Worm (Caenorhabditis elegans): Measurements from ENCODE around the gene efn-2.

efn-2 gene

DNA sequence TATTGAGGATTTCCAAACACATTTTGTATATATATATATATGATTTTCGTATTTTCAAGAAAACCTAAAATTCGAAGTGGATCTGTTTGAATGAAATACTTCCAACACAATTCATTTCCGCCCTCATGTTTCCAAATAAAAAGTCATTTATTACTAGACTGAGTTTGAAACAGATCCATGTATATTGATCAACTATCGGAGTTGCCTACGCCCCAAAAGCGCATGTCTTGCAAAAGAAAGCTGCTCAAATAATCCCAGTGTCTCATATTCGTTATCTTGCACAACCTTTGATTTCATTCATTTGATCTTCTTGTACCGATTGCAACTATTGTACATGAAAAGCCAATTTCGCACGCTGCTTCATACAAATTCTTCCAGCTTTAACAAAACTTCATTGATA lies 26.5 kb downstream of the efn-2 start, which contains the start of gene R09H10.2:
TSS of gene R09H10.2 (plus strand) at position 301 of the 400 bp plus-strand sequence.
- no peak for TF ChIP-seq zag-1 (tag; optimal IDR thresholded peaks at IDR 0.05)
- no peak for TF ChIP-seq lin-35 (GFP tag; optimal IDR thresholded peaks at IDR 0.05)

DNA sequence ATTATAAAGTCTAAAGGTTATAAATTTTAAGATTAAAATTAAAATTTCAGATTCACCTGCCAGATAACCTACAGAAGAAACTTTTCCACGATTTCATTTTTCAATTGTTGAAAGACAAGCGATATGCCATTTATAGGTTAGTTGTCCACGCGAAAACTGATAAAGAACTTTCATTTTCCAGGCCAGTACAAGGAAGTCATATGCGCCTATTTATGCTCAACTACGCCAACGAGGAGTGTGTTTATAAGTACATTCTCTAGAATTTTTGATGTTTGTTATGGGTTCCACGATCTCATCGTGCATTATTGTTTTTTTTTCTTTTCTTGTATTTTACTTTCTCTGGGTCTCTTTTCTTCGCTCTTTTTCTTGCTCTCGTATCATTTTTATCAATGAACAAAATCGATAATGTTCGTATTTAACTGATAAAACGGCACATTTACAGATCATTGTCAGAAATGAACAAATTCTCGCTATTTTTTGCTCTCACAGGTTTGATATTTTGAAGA lies 30.5 kb downstream of the efn-2 start, which contains the start of gene R09H10.3:
TSS of gene R09H10.3 (plus strand) at position 456 of the 506 bp plus-strand sequence.
- no peak for TF ChIP-seq ces-1 (GFP tag; optimal IDR thresholded peaks at IDR 0.05)
- TF ChIP-seq lin-39 (tag; optimal IDR thresholded peaks at IDR 0.05), result no peak
- no peak for TF ChIP-seq efl-1 (optimal IDR thresholded peaks at IDR 0.05)
- peak in 1 of 2 experiments; percentile 17 for TF ChIP-seq efl-1 (GFP tag; optimal IDR thresholded peaks at IDR 0.05 in 1 of 2)
- TF ChIP-seq ztf-4 (tag; optimal IDR thresholded peaks at IDR 0.05), result no peak
- TF ChIP-seq sptf-1 (tag; optimal IDR thresholded peaks at IDR 0.05), result no peak
- TF ChIP-seq elt-2 (tag; optimal IDR thresholded peaks at IDR 0.05), result peak; percentile 52
- no peak for TF ChIP-seq egl-27 (tag; optimal IDR thresholded peaks at IDR 0.05)

DNA sequence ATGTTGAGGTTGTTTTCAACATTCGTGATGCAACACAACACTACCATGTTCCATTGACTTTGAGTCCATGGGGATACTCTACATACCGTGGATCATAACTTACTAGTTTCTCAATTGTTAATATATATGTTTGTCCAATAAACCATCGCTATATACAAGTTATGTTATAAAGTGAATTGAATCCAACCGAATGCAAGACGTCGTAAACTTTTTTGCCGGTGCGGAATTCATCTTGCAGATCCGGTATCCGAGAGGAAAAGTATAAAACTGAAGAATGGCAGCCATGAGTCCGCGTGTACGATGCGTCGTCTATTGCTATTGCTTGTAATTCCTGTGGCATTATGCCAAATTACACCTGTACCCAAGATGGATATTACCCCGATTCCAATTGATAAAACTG lies 32.1 kb downstream of the efn-2 start, which contains the start of gene R09H10.6:
TSS of gene R09H10.6 (plus strand) at position 301 of the 400 bp plus-strand sequence.
- TF ChIP-seq aly-2 (tag; optimal IDR thresholded peaks at IDR 0.05) (no peak), ceh-90 (tag; optimal IDR thresholded peaks at IDR 0.05) (no peak), C04F5.9 (tag; optimal IDR thresholded peaks at IDR 0.05) (no peak), dsc-1 (tag; optimal IDR thresholded peaks at IDR 0.05) (no peak), C16A3.4 (tag; optimal IDR thresholded peaks at IDR 0.05) (no peak), pqm-1 (tag; optimal IDR thresholded peaks at IDR 0.05) (no peak), snpc-4 (tag; optimal IDR thresholded peaks at IDR 0.05) (no peak), nhr-28 (tag; optimal IDR thresholded peaks at IDR 0.05) (no peak), unc-86 (tag; optimal IDR thresholded peaks at IDR 0.05) (no peak)

DNA sequence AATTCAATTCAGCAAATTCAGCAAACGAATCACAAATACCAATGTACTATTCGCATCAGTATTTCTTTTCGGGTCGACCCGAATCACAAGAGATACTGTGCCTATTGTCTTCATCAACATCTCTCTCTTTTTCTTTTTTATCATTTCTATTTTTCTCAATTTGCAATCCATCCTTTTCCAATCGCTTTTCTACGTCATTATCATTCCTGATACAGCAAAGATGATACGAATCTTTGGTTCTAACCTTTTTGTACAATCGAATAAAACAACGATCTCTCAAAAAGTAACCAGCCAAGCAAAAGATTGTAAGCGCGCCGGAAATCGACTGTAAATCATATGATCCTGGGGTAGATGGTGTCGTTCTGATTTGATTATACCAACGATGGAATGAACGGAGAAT lies 33.8 kb downstream of the efn-2 start:
- TF ChIP-seq pqm-1 (tag; optimal IDR thresholded peaks at IDR 0.05) (no peak), tlp-1 (tag; optimal IDR thresholded peaks at IDR 0.05) (no peak), egl-13 (tag; optimal IDR thresholded peaks at IDR 0.05) (no peak), C04F5.9 (tag; optimal IDR thresholded peaks at IDR 0.05) (no peak), lin-14 (GFP tag; optimal IDR thresholded peaks at IDR 0.05) (peak; percentile 51), blmp-1 (tag; optimal IDR thresholded peaks at IDR 0.05) (peak; percentile 55), nhr-85 (tag) (peak; percentile 80), nhr-20 (tag; optimal IDR thresholded peaks at IDR 0.05) (peak; percentile 21), elt-3 (tag; optimal IDR thresholded peaks at IDR 0.05) (peak in 5 of 6 experiments; percentile 46 to 79 (median 61))

DNA sequence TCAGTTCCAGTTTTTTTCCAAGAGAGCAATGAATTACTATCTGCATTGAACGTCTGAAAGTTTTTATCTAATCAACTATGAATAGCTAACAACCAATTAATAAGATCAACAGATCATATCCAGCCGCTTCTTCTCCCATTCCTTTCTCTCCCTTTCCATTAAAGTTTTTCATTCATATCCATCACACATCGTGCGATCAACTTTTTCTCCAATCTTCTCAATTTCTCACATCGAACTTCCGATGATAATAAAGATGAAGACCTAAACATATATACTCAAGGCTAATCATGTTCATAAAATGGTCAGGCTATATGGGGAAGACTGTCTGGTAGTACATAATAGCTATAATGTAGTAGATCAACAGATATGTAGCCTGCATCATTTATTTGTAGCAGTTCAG lies 36.1 kb downstream of the efn-2 start:
- TF ChIP-seq unc-86 (tag; optimal IDR thresholded peaks at IDR 0.05) (no peak), nhr-20 (tag; optimal IDR thresholded peaks at IDR 0.05) (peak; percentile 27), nhr-85 (tag) (peak; percentile 83), snu-23 (GFP tag; optimal IDR thresholded peaks at IDR 0.05) (peak; percentile 12), zag-1 (tag; optimal IDR thresholded peaks at IDR 0.05) (no peak), lin-14 (GFP tag; optimal IDR thresholded peaks at IDR 0.05) (peak; percentile 36), fkh-8 (tag; optimal IDR thresholded peaks at IDR 0.05) (no peak), nhr-47 (tag; optimal IDR thresholded peaks at IDR 0.05) (no peak), elt-3 (tag; optimal IDR thresholded peaks at IDR 0.05) (peak in 1 of 6 experiments; percentile 3), grh-1 (GFP tag; IDR thresholded peaks at IDR 0.05) (no peak), blmp-1 (tag; optimal IDR thresholded peaks at IDR 0.05) (peak; percentile 69), nhr-71 (tag; optimal IDR thresholded peaks at IDR 0.05) (peak; percentile 19), ceh-82 (tag; optimal IDR thresholded peaks at IDR 0.05) (no peak), efl-3 (GFP tag; optimal IDR thresholded peaks at IDR 0.05) (no peak), elt-2 (tag; optimal IDR thresholded peaks at IDR 0.05) (no peak), isw-1 (GFP tag; IDR thresholded peaks at IDR 0.05) (no peak), irx-1 (tag; optimal IDR thresholded peaks at IDR 0.05) (no peak), mab-9 (GFP tag; IDR thresholded peaks at IDR 0.05) (no peak)

Measured in whole organism, L1 larva.